Worm (Caenorhabditis elegans): ENCODE data around the gene zipt-17.
A peak's percentile ranks its signal among the peaks of the same experiment; 100 is the strongest.

zipt-17 gene

ce11 chrIV:17367294-17367693, at the start of gene zipt-17:
Gene zipt-17, minus strand, starts transcription at chrIV:17367394.
- no peak for TF ChIP-seq W03F9.2 (tag; optimal IDR thresholded peaks at IDR 0.05)
- TF ChIP-seq dao-5 (tag; optimal IDR thresholded peaks at IDR 0.05): no peak
- no peak for TF ChIP-seq him-1 (tag; optimal IDR thresholded peaks at IDR 0.05)

- TF ChIP-seq him-1 (tag; optimal IDR thresholded peaks at IDR 0.05) (no peak), dao-5 (tag; optimal IDR thresholded peaks at IDR 0.05) (no peak), W03F9.2 (tag; optimal IDR thresholded peaks at IDR 0.05) (no peak)
Observed at ce11 chrIV:17413343-17413742, 46.1 kb upstream of the zipt-17 start.

- TF ChIP-seq W03F9.2 (tag; optimal IDR thresholded peaks at IDR 0.05) (no peak), dao-5 (tag; optimal IDR thresholded peaks at IDR 0.05) (no peak), him-1 (tag; optimal IDR thresholded peaks at IDR 0.05) (no peak)
Observed at ce11 chrIV:17407491-17407890, 40.3 kb upstream of the zipt-17 start, which contains the start of gene T02D1.9. Gene T02D1.9, minus strand, starts transcription at chrIV:17407591.

ce11 chrIV:17407025-17407424, 39.8 kb upstream of the zipt-17 start, which contains the start of gene T02D1.7:
Gene T02D1.7, minus strand, starts transcription at chrIV:17407125.
- TF ChIP-seq him-1 (tag; optimal IDR thresholded peaks at IDR 0.05) (no peak), W03F9.2 (tag; optimal IDR thresholded peaks at IDR 0.05) (no peak), dao-5 (tag; optimal IDR thresholded peaks at IDR 0.05) (no peak)

- TF ChIP-seq dao-5 (tag; optimal IDR thresholded peaks at IDR 0.05) (no peak), him-1 (tag; optimal IDR thresholded peaks at IDR 0.05) (no peak), W03F9.2 (tag; optimal IDR thresholded peaks at IDR 0.05) (no peak)
Observed at ce11 chrIV:17406119-17406518, 38.9 kb upstream of the zipt-17 start.

ce11 chrIV:17405530-17405929, 38.3 kb upstream of the zipt-17 start, which contains the start of gene pmp-4:
Gene pmp-4, minus strand, starts transcription at chrIV:17405630.
- TF ChIP-seq W03F9.2 (tag; optimal IDR thresholded peaks at IDR 0.05) (no peak), dao-5 (tag; optimal IDR thresholded peaks at IDR 0.05) (no peak), him-1 (tag; optimal IDR thresholded peaks at IDR 0.05) (no peak)

ce11 chrIV:17399455-17399854, 32.3 kb upstream of the zipt-17 start, which contains the start of gene T02D1.4:
Gene T02D1.4, plus strand, starts transcription at chrIV:17399755.
- TF ChIP-seq dao-5 (tag; optimal IDR thresholded peaks at IDR 0.05): no peak
- no peak for TF ChIP-seq W03F9.2 (tag; optimal IDR thresholded peaks at IDR 0.05)
- no peak for TF ChIP-seq him-1 (tag; optimal IDR thresholded peaks at IDR 0.05)

- TF ChIP-seq him-1 (tag; optimal IDR thresholded peaks at IDR 0.05): no peak
- no peak for TF ChIP-seq dao-5 (tag; optimal IDR thresholded peaks at IDR 0.05)
- no peak for TF ChIP-seq W03F9.2 (tag; optimal IDR thresholded peaks at IDR 0.05)
Observed at ce11 chrIV:17395910-17396309, 28.7 kb upstream of the zipt-17 start, which contains the start of gene sru-15. Gene sru-15, plus strand, starts transcription at chrIV:17396210.

ce11 chrIV:17387442-17387967, 20.3 kb upstream of the zipt-17 start, which contains the start of gene T02D1.8:
Gene T02D1.8, minus strand, starts transcription at chrIV:17387492.
- TF ChIP-seq W03F9.2 (tag; optimal IDR thresholded peaks at IDR 0.05) (no peak), him-1 (tag; optimal IDR thresholded peaks at IDR 0.05) (no peak), dao-5 (tag; optimal IDR thresholded peaks at IDR 0.05) (no peak)

ce11 chrIV:17383046-17383445, 15.9 kb upstream of the zipt-17 start, which contains the start of gene C30H6.12:
Gene C30H6.12, plus strand, starts transcription at chrIV:17383346.
- TF ChIP-seq dao-5 (tag; optimal IDR thresholded peaks at IDR 0.05): no peak
- TF ChIP-seq him-1 (tag; optimal IDR thresholded peaks at IDR 0.05): no peak
- TF ChIP-seq W03F9.2 (tag; optimal IDR thresholded peaks at IDR 0.05): no peak

ce11 chrIV:17382029-17382428, 14.8 kb upstream of the zipt-17 start, which contains the start of gene C30H6.8:
Gene C30H6.8, plus strand, starts transcription at chrIV:17382329.
- TF ChIP-seq dao-5 (tag; optimal IDR thresholded peaks at IDR 0.05): no peak
- TF ChIP-seq W03F9.2 (tag; optimal IDR thresholded peaks at IDR 0.05): no peak
- TF ChIP-seq him-1 (tag; optimal IDR thresholded peaks at IDR 0.05): no peak

ce11 chrIV:17380061-17380680, 13.0 kb upstream of the zipt-17 start, which contains the start of the genes C30H6.9 and dlat-2:
Gene C30H6.9, minus strand, starts transcription at chrIV:17380170.
Gene dlat-2, plus strand, starts transcription at chrIV:17380626.
- TF ChIP-seq W03F9.2 (tag; optimal IDR thresholded peaks at IDR 0.05) (peak; percentile 76), him-1 (tag; optimal IDR thresholded peaks at IDR 0.05) (no peak)

ce11 chrIV:17376127-17376526, 8.9 kb upstream of the zipt-17 start, which contains the start of gene haf-1:
Gene haf-1, plus strand, starts transcription at chrIV:17376427.
- no peak for TF ChIP-seq him-1 (tag; optimal IDR thresholded peaks at IDR 0.05)
- TF ChIP-seq dao-5 (tag; optimal IDR thresholded peaks at IDR 0.05): no peak
- no peak for TF ChIP-seq W03F9.2 (tag; optimal IDR thresholded peaks at IDR 0.05)

- TF ChIP-seq dao-5 (tag; optimal IDR thresholded peaks at IDR 0.05): no peak
- TF ChIP-seq W03F9.2 (tag; optimal IDR thresholded peaks at IDR 0.05): no peak
- no peak for TF ChIP-seq him-1 (tag; optimal IDR thresholded peaks at IDR 0.05)
Observed at ce11 chrIV:17371469-17371868, 4.3 kb upstream of the zipt-17 start, which contains the start of gene C30H6.5. Gene C30H6.5, plus strand, starts transcription at chrIV:17371769.

Measured in whole organism, L4/young adult.